Fruit fly (Drosophila melanogaster) whole organism, embryonic: ENCODE results near the gene CG32195.
A peak's percentile ranks its signal among the peaks of the same experiment; 100 is the strongest.

Experiments used
- CG10431 ChIP-seq: fragments of 200-800 bp; sonication (Bioruptor generic); optimal IDR thresholded peaks from 3 replicates; lab custom pipeline; 2018; ENCODE audit warnings: missing biosample characterization, mild to moderate bottlenecking, missing genetic modification characterization
- CG13296 ChIP-seq: fragments of 200-800 bp; sonication (Bioruptor generic); optimal IDR thresholded peaks from 3 replicates; lab custom pipeline; 2018; ENCODE audit warnings: missing biosample characterization, mild to moderate bottlenecking, missing genetic modification characterization
- CG18599 ChIP-seq: fragments of 200-800 bp; sonication (Bioruptor generic); optimal IDR thresholded peaks from 3 replicates; lab custom pipeline; 2017; ENCODE audit warnings: missing biosample characterization, missing genetic modification characterization, mild to moderate bottlenecking, moderate library complexity, missing genetic modification reagents
- Dip3 ChIP-seq: fragments of 200-800 bp; sonication (Bioruptor generic); optimal IDR thresholded peaks from 3 replicates; lab custom pipeline; 2016; ENCODE audit warnings: missing biosample characterization, missing genetic modification characterization
- Dref ChIP-seq: fragments of 200-800 bp; sonication (Bioruptor generic); IDR thresholded peaks from 2 replicates; pipeline ENCODE4 v1.3.6; 2022; ENCODE audit warnings: missing biosample characterization, missing genetic modification characterization
- Drgx ChIP-seq: fragments of 200-800 bp; sonication (Bioruptor generic); IDR thresholded peaks from 2 replicates; pipeline ENCODE4 v1.3.6; 2022; ENCODE audit warnings: missing biosample characterization, missing genetic modification characterization
- GATAe ChIP-seq: fragments of 200-800 bp; sonication (Bioruptor generic); conservative IDR thresholded peaks from 2 replicates; pipeline ENCODE4 v1.3.6; 2022; ENCODE audit warnings: missing biosample characterization, missing genetic modification characterization
- Gsc ChIP-seq: fragments of 200-800 bp; sonication (Bioruptor generic); IDR thresholded peaks from 2 replicates; pipeline ENCODE4 v1.3.6; 2022; ENCODE audit warnings: missing biosample characterization, missing genetic modification characterization
- gsb-n ChIP-seq: fragments of 200-800 bp; sonication (Bioruptor generic); optimal IDR thresholded peaks from 3 replicates; lab custom pipeline; 2018; ENCODE audit warnings: missing biosample characterization, mild to moderate bottlenecking, missing genetic modification characterization
- kay ChIP-seq: fragments of 200-800 bp; sonication (Bioruptor generic); optimal IDR thresholded peaks from 2 replicates; lab custom pipeline; 2016; ENCODE audit warnings: missing biosample characterization, missing genetic modification characterization
- maf-S ChIP-seq: fragments of 200-800 bp; sonication (Bioruptor generic); optimal IDR thresholded peaks from 2 replicates; lab custom pipeline; 2016; ENCODE audit warnings: missing biosample characterization, missing genetic modification characterization
- slp2 ChIP-seq: fragments of 200-800 bp; sonication (Bioruptor generic); optimal IDR thresholded peaks from 2 replicates; lab custom pipeline; 2016; ENCODE audit warnings: missing biosample characterization, missing genetic modification characterization

DNA sequence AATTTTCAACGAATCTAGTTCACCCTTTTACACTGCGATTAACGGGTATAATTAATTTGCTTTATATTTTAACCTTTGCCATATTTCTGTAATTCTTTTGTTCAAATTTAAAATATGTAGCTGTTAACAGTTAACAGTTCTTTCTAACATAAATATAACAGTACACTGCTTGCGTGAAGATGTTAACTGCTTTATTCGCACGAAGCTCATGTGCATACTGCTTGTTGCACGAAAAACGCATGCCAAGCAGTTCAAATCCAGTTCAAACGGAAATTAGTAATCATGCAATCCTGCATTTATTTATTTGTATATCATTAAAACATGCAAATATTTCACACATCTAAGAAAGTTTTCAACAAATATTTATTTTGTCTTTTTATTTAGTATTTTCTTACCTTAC lies 24.7 kb upstream of the CG32195 start:
- no peak for TF ChIP-seq CG10431 (GFP tag; lab: Kevin White, UChicago)
- no peak for TF ChIP-seq CG18599
- TF ChIP-seq GATAe (GFP tag; lab: Robert Waterston, UW): no peak
- no peak for TF ChIP-seq kay (GFP tag; lab: Kevin White, UChicago)
- no peak for TF ChIP-seq slp2
- no peak for TF ChIP-seq Dref (GFP tag; lab: Robert Waterston, UW)
- TF ChIP-seq CG13296 (GFP tag; lab: Kevin White, UChicago): no peak
- TF ChIP-seq Dip3 (GFP tag; lab: Kevin White, UChicago): no peak
- no peak for TF ChIP-seq Gsc (GFP tag; lab: Robert Waterston, UW)
- TF ChIP-seq maf-S (GFP tag; lab: Kevin White, UChicago): no peak
- TF ChIP-seq gsb-n (tag; lab: Kevin White, UChicago): peak; percentile 25
- TF ChIP-seq Drgx (GFP tag; lab: Robert Waterston, UW): no peak
